Fruit fly (Drosophila melanogaster) S2 (cell line): Measurements from ENCODE around the gene CG11158.

Source experiments
- CG8478 ChIP-seq: fragments of >200 bp; optimal IDR thresholded peaks from 2 replicates; lab custom pipeline; 2018
- CTCF ChIP-seq, 2 experiments: fragments of >200 bp; optimal IDR thresholded peaks; 2 replicates each; lab custom pipeline; 2018

DNA sequence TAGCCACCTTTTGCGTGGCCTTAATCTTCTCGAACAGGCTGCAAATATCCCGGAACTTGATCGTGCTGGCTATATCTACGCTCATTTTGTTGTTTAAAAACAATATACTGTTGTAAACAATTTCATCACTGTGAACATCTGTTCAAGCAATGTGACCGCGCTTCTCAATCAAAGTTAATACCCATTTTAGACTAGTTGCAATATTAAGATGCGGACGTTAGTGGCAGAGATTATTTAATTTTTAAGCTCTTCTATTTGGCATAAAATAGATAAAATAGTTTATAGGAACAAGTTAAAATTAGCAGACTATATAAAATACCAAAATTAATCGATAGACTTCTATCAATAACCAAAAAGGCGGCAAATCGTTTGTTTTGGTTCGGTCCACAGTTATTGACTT, 15.1 kb upstream of the CG11158 start, which contains the start of the genes DNAlig4 and CG11164:
- TF ChIP-seq CG8478 (lab: Kevin White, UChicago) = no peak
- no peak for TF ChIP-seq CTCF (optimal IDR thresholded peaks at IDR 0.05; lab: Kevin White, UChicago)
